Worm (Caenorhabditis elegans): ENCODE measurements around the gene vab-3.

Gene vab-3

ce11 chrX:10566775-10567174 lies 67.1 kb downstream of the vab-3 start:
- TF ChIP-seq bed-2 (GFP tag; IDR thresholded peaks at IDR 0.05) (no peak), nfyb-1 (GFP tag; IDR thresholded peaks at IDR 0.05) (no peak), F37B4.10 (GFP tag; IDR thresholded peaks at IDR 0.05) (no peak), F57A8.1 (GFP tag; optimal IDR thresholded peaks at IDR 0.05) (no peak), snpc-1.1 (tag; optimal IDR thresholded peaks at IDR 0.05; ENCODE audit: insufficient read depth) (no peak), F39B2.1 (GFP tag; IDR thresholded peaks at IDR 0.05) (no peak), egl-44 (GFP tag; IDR thresholded peaks at IDR 0.05) (no peak), fkh-3 (tag; optimal IDR thresholded peaks at IDR 0.05) (no peak), C17E4.6 (GFP tag; IDR thresholded peaks at IDR 0.05) (no peak), F57C9.4 (tag; optimal IDR thresholded peaks at IDR 0.05) (no peak), athp-1 (tag; optimal IDR thresholded peaks at IDR 0.05) (no peak), F22D6.2 (tag; optimal IDR thresholded peaks at IDR 0.05) (no peak), B0019.2 (GFP tag; conservative IDR thresholded peaks at IDR 0.05) (no peak), ceh-58 (GFP tag; IDR thresholded peaks at IDR 0.05) (no peak), ztf-18 (tag; optimal IDR thresholded peaks at IDR 0.05) (no peak), rpc-1 (optimal IDR thresholded peaks at IDR 0.05) (no peak), rpc-1 (tag; optimal IDR thresholded peaks at IDR 0.05) (no peak), lag-1 (GFP tag; IDR thresholded peaks at IDR 0.05) (no peak), D2030.7 (GFP tag; IDR thresholded peaks at IDR 0.05) (no peak)

ce11 chrX:10568385-10569149 lies 68.9 kb downstream of the vab-3 start:
- peak; percentile 95 for TF ChIP-seq attf-5 (GFP tag; optimal IDR thresholded peaks at IDR 0.05)
- peak; percentile 88 for TF ChIP-seq nfyb-1 (GFP tag; IDR thresholded peaks at IDR 0.05)
- peak; percentile 52 for TF ChIP-seq zim-3 (tag; optimal IDR thresholded peaks at IDR 0.05)
- TF ChIP-seq snpc-3.4 (tag; optimal IDR thresholded peaks at IDR 0.05): peak; percentile 43
- TF ChIP-seq Y56A3A.18 (GFP tag; IDR thresholded peaks at IDR 0.05): peak; percentile 76; the same call in 1 of the 2 replicates
- peak; percentile 98 for TF ChIP-seq nhr-80 (tag; optimal IDR thresholded peaks at IDR 0.05)
- TF ChIP-seq ztf-26 (tag; optimal IDR thresholded peaks at IDR 0.05): peak; percentile 88
- peak; percentile 55 for TF ChIP-seq ztf-22 (GFP tag; optimal IDR thresholded peaks at IDR 0.05)
- TF ChIP-seq madf-10 (tag; optimal IDR thresholded peaks at IDR 0.05): peak; percentile 86
- TF ChIP-seq tbx-9 (tag; optimal IDR thresholded peaks at IDR 0.05; ENCODE audit: borderline replicate concordance): no peak
- TF ChIP-seq dox-1 (GFP tag; IDR thresholded peaks at IDR 0.05): peak; percentile 91
- TF ChIP-seq Y53G8AR.9 (GFP tag; conservative IDR thresholded peaks at IDR 0.05): peak; percentile 59; the same call in 1 of the 2 replicates
- TF ChIP-seq F23B12.7 (tag; optimal IDR thresholded peaks at IDR 0.05; ENCODE audit: insufficient read depth): peak; percentile 7
- peak; percentile 49 for TF ChIP-seq snpc-4 (GFP tag; optimal IDR thresholded peaks at IDR 0.05)
- peak; percentile 39 to 79 (median 64) for TF ChIP-seq snpc-4 (tag; optimal IDR thresholded peaks at IDR 0.05)
- peak; percentile 91 for TF ChIP-seq chd-7 (tag; optimal IDR thresholded peaks at IDR 0.05)
- TF ChIP-seq somi-1 (GFP tag; optimal IDR thresholded peaks at IDR 0.05): peak; percentile 81
- peak; percentile 85 for TF ChIP-seq mcd-1 (GFP tag; IDR thresholded peaks at IDR 0.05)
- TF ChIP-seq lin-35 (GFP tag; optimal IDR thresholded peaks at IDR 0.05): peak in 1 of 3 experiments; percentile 74
- TF ChIP-seq ekl-4 (GFP tag; IDR thresholded peaks at IDR 0.05): peak; percentile 75; the same call in 1 of the 2 replicates
- peak; percentile 78 for TF ChIP-seq lin-26 (GFP tag; IDR thresholded peaks at IDR 0.05)
- peak; percentile 96 for TF ChIP-seq B0336.3 (GFP tag; IDR thresholded peaks at IDR 0.05)
- TF ChIP-seq dpff-1 (tag; optimal IDR thresholded peaks at IDR 0.05): peak; percentile 22
- peak; percentile 89 for TF ChIP-seq ceh-27 (GFP tag; optimal IDR thresholded peaks at IDR 0.05)
- no peak for TF ChIP-seq ztf-3 (GFP tag; optimal IDR thresholded peaks at IDR 0.05)
- TF ChIP-seq T07F8.4 (tag; optimal IDR thresholded peaks at IDR 0.05): peak; percentile 29
- TF ChIP-seq tlf-1 (GFP tag; optimal IDR thresholded peaks at IDR 0.05): peak; percentile 62
- TF ChIP-seq ztf-25 (GFP tag; IDR thresholded peaks at IDR 0.05): no peak
- peak; percentile 72 for TF ChIP-seq ceh-79 (tag; optimal IDR thresholded peaks at IDR 0.05)
- TF ChIP-seq zfh-2 (GFP tag; conservative IDR thresholded peaks at IDR 0.05): peak; percentile 100

Data from whole organism, young adult.